Fruit fly (Drosophila melanogaster) whole organism, wandering third instar larva: ENCODE measurements around the gene beat-IIb.

Source experiments
- CG32264 ChIP-seq: fragments of 200-800 bp; sonication (Bioruptor generic); optimal IDR thresholded peaks from 2 replicates; lab custom pipeline; 2016; ENCODE audit warnings: missing biosample characterization, missing genetic modification characterization
- CG9705 ChIP-seq: fragments of 200-800 bp; sonication (Bioruptor generic); optimal IDR thresholded peaks from 2 replicates; lab custom pipeline; 2018; ENCODE audit warnings: missing biosample characterization, mild to moderate bottlenecking, missing genetic modification characterization
- CrebA ChIP-seq: fragments of 200-800 bp; sonication (Bioruptor generic); optimal IDR thresholded peaks from 2 replicates; lab custom pipeline; 2016; ENCODE audit warnings: missing biosample characterization, mild to moderate bottlenecking, missing genetic modification characterization, borderline replicate concordance
- Dfd ChIP-seq: fragments of >200 bp; optimal IDR thresholded peaks from 2 replicates; lab custom pipeline; 2017; ENCODE audit warnings: missing biosample characterization, missing genetic modification characterization
- Dif ChIP-seq: fragments of 200-275, 200-300 bp; sonication (Bioruptor generic); optimal IDR thresholded peaks from 2 replicates; lab custom pipeline; 2018; ENCODE audit warnings: missing biosample characterization, missing genetic modification characterization; ENCODE audit not compliant: partially characterized antibody
- HLH106 ChIP-seq: fragments of 200-800 bp; optimal IDR thresholded peaks from 3 replicates; lab custom pipeline; 2019; ENCODE audit warnings: missing biosample characterization, mild to moderate bottlenecking, missing genetic modification characterization, moderate library complexity
- Hnf4 ChIP-seq: fragments of 200-800 bp; sonication (Bioruptor generic); optimal IDR thresholded peaks from 2 replicates; lab custom pipeline; 2016; ENCODE audit warnings: missing biosample characterization, mild to moderate bottlenecking, missing genetic modification characterization
- Hr78 ChIP-seq: fragments of >200 bp; optimal IDR thresholded peaks from 2 replicates; lab custom pipeline; 2017; ENCODE audit warnings: missing biosample characterization, missing genetic modification characterization
- Hr83 ChIP-seq: fragments of 200-300 bp; sonication (Bioruptor generic); optimal IDR thresholded peaks from 2 replicates; lab custom pipeline; 2016; ENCODE audit warnings: missing biosample characterization, mild to moderate bottlenecking, missing genetic modification characterization, moderate library complexity; ENCODE audit not compliant: poor library complexity, severe bottlenecking
- Jra ChIP-seq: sonication (Bioruptor generic); optimal IDR thresholded peaks from 2 replicates; lab custom pipeline; 2016; ENCODE audit warnings: missing biosample characterization, missing genetic modification characterization
- Mio ChIP-seq: sonication (Bioruptor generic); optimal IDR thresholded peaks from 2 replicates; lab custom pipeline; 2016; ENCODE audit warnings: missing biosample characterization, missing genetic modification characterization
- N ChIP-seq: fragments of >200 bp; optimal IDR thresholded peaks from 2 replicates; lab custom pipeline; 2018; ENCODE audit warnings: missing biosample characterization, missing external identifiers, missing genetic modification characterization
- OdsH ChIP-seq: fragments of 200-800 bp; sonication (Bioruptor generic); optimal IDR thresholded peaks from 2 replicates; lab custom pipeline; 2016; ENCODE audit warnings: missing biosample characterization, mild to moderate bottlenecking, missing genetic modification characterization
- Rel ChIP-seq, 2 experiments: fragments of 200-800 bp; sonication (Bioruptor generic) in 1 of 2; optimal IDR thresholded peaks; 2 replicates in 1 of 2; 3 replicates in 1 of 2; lab custom pipeline; 2016 to 2019; ENCODE audit warnings: mild to moderate bottlenecking in 2 of 2, missing biosample characterization in 2 of 2, missing genetic modification characterization in 2 of 2, moderate library complexity in 1 of 2
- Sp1 ChIP-seq: fragments of 200-800 bp; sonication (Bioruptor generic); optimal IDR thresholded peaks from 3 replicates; lab custom pipeline; 2019; ENCODE audit warnings: missing biosample characterization, mild to moderate bottlenecking, missing genetic modification characterization, moderate library complexity
- Vsx2 ChIP-seq: fragments of 200-300, 225-300 bp; sonication (Bioruptor generic); optimal IDR thresholded peaks from 2 replicates; lab custom pipeline; 2018; ENCODE audit warnings: missing biosample characterization, missing genetic modification characterization; ENCODE audit not compliant: partially characterized antibody
- br ChIP-seq: fragments of 200-800 bp; sonication (Bioruptor generic); optimal IDR thresholded peaks from 2 replicates; lab custom pipeline; 2016; ENCODE audit warnings: missing biosample characterization, missing genetic modification characterization
- brk ChIP-seq: fragments of 200-800 bp; sonication (Bioruptor generic); optimal IDR thresholded peaks from 2 replicates; lab custom pipeline; 2016; ENCODE audit warnings: missing biosample characterization, mild to moderate bottlenecking, missing genetic modification characterization
- dl ChIP-seq, 2 experiments: fragments of 175-275, 200-275 bp in 1 of 2; fragments of 200-275 bp in 1 of 2; sonication (Bioruptor generic); optimal IDR thresholded peaks; lab custom pipeline; 2018; ENCODE audit warnings: mild to moderate bottlenecking in 2 of 2, missing biosample characterization in 2 of 2, missing genetic modification characterization in 2 of 2, moderate library complexity in 2 of 2; ENCODE audit not compliant: partially characterized antibody in 2 of 2, insufficient read depth in 1 of 2
- dmrt93B ChIP-seq: fragments of 200-800 bp; sonication (Bioruptor generic); optimal IDR thresholded peaks from 2 replicates; lab custom pipeline; 2018; ENCODE audit warnings: missing biosample characterization, mild to moderate bottlenecking, missing genetic modification characterization
- dsf ChIP-seq: sonication (Bioruptor generic); optimal IDR thresholded peaks from 2 replicates; lab custom pipeline; 2016; ENCODE audit warnings: missing biosample characterization, missing genetic modification characterization, borderline replicate concordance
- ey ChIP-seq: fragments of 200-800 bp; sonication (Bioruptor generic); optimal IDR thresholded peaks from 2 replicates; lab custom pipeline; 2016; ENCODE audit warnings: missing biosample characterization, missing genetic modification characterization
- foxo ChIP-seq, 2 experiments: fragments of 200-800 bp; sonication (Bioruptor generic); optimal IDR thresholded peaks; 2 replicates in 1 of 2; 3 replicates in 1 of 2; lab custom pipeline; 2016 to 2017; ENCODE audit warnings: missing biosample characterization in 2 of 2, missing genetic modification characterization in 2 of 2
- fru ChIP-seq: fragments of 200-800 bp; sonication (Bioruptor generic); optimal IDR thresholded peaks from 3 replicates; lab custom pipeline; 2016; ENCODE audit warnings: missing biosample characterization, mild to moderate bottlenecking, missing genetic modification characterization
- h ChIP-seq: fragments of 200-800 bp; sonication (Bioruptor generic); optimal IDR thresholded peaks from 3 replicates; lab custom pipeline; 2016; ENCODE audit warnings: missing biosample characterization, mild to moderate bottlenecking, missing genetic modification characterization
- jim ChIP-seq: fragments of 175-275, 200-325 bp; sonication (Bioruptor generic); optimal IDR thresholded peaks from 2 replicates; lab custom pipeline; 2016; ENCODE audit warnings: missing biosample characterization, mild to moderate bottlenecking, missing genetic modification characterization
- lola ChIP-seq: fragments of >200 bp; optimal IDR thresholded peaks from 2 replicates; lab custom pipeline; 2017; ENCODE audit warnings: missing biosample characterization, missing genetic modification characterization
- pan ChIP-seq: fragments of >200 bp; optimal IDR thresholded peaks from 2 replicates; lab custom pipeline; 2017
- psq ChIP-seq: fragments of 200-800 bp; sonication (Bioruptor generic); optimal IDR thresholded peaks from 3 replicates; lab custom pipeline; 2017; ENCODE audit warnings: missing biosample characterization, mild to moderate bottlenecking, missing genetic modification characterization, moderate library complexity
- rgr ChIP-seq: fragments of 200-800 bp; sonication (Bioruptor generic); optimal IDR thresholded peaks from 3 replicates; lab custom pipeline; 2016; ENCODE audit warnings: missing biosample characterization, mild to moderate bottlenecking, missing genetic modification characterization
- sage ChIP-seq: fragments of 200-800 bp; sonication (Bioruptor generic); optimal IDR thresholded peaks from 2 replicates; lab custom pipeline; 2016; ENCODE audit warnings: missing biosample characterization, mild to moderate bottlenecking, missing genetic modification characterization
- tai ChIP-seq: sonication (Bioruptor generic); optimal IDR thresholded peaks from 2 replicates; lab custom pipeline; 2016; ENCODE audit warnings: missing biosample characterization, missing genetic modification characterization
- woc ChIP-seq: sonication (Bioruptor generic); optimal IDR thresholded peaks from 2 replicates; lab custom pipeline; 2016; ENCODE audit warnings: missing biosample characterization, mild to moderate bottlenecking, missing genetic modification characterization

The beat-IIb gene

dm6 chr3R:17222974-17223373 lies 41.9 kb downstream of the beat-IIb start, which contains the start of gene CG31262:
Gene CG31262 (minus strand): TSS chr3R:17223074.
- TF ChIP-seq Hr83 (GFP tag; lab: Kevin White, UChicago) = no peak
- no peak for TF ChIP-seq CrebA (GFP tag; lab: Kevin White, UChicago)
- TF ChIP-seq Hr78 (GFP tag; lab: Kevin White, UChicago) = no peak

- TF ChIP-seq lola (GFP tag; lab: Kevin White, UChicago) = no peak
- TF ChIP-seq h = peak; percentile 48
- peak; percentile 36 for TF ChIP-seq psq
- TF ChIP-seq pan = no peak
- TF ChIP-seq ey (GFP tag; lab: Kevin White, UChicago) = peak; percentile 53
- no peak for TF ChIP-seq Vsx2 (GFP tag; lab: Kevin White, UChicago)
- peak in 1 of 2 experiments; percentile 49 for TF ChIP-seq foxo (GFP tag; optimal IDR thresholded peaks at IDR 0.05; lab: Kevin White, UChicago)
- TF ChIP-seq CrebA (GFP tag; lab: Kevin White, UChicago) = no peak
- TF ChIP-seq sage (GFP tag; lab: Kevin White, UChicago) = no peak
- TF ChIP-seq Mio (GFP tag; lab: Kevin White, UChicago) = no peak
- TF ChIP-seq dl (GFP tag; optimal IDR thresholded peaks at IDR 0.05; lab: Kevin White, UChicago; ENCODE audit: insufficient read depth in 1 of 2, partially characterized antibody in 2 of 2) = no peak
- peak; percentile 32 for TF ChIP-seq woc (GFP tag; lab: Kevin White, UChicago)
- peak; percentile 28 for TF ChIP-seq br (GFP tag; lab: Kevin White, UChicago)
- no peak for TF ChIP-seq Dfd (GFP tag; lab: Kevin White, UChicago)
- peak; percentile 16 for TF ChIP-seq CG32264 (GFP tag; lab: Kevin White, UChicago)
- TF ChIP-seq OdsH = peak; percentile 70
- TF ChIP-seq Dif (GFP tag; lab: Kevin White, UChicago) = no peak
- TF ChIP-seq Hnf4 (GFP tag; lab: Kevin White, UChicago) = peak; percentile 45
- peak; percentile 27 for TF ChIP-seq dmrt93B (GFP tag; lab: Kevin White, UChicago)
- peak; percentile 22 for TF ChIP-seq fru
- TF ChIP-seq CG9705 = no peak
- no peak for TF ChIP-seq Hr78 (GFP tag; lab: Kevin White, UChicago)
- no peak for TF ChIP-seq tai (GFP tag; lab: Kevin White, UChicago)
- peak; percentile 57 for TF ChIP-seq rgr (GFP tag; lab: Kevin White, UChicago)
- TF ChIP-seq Jra (GFP tag; lab: Kevin White, UChicago) = no peak
- peak; percentile 56 for TF ChIP-seq Sp1 (GFP tag; lab: Kevin White, UChicago)
- no peak for TF ChIP-seq jim (GFP tag; lab: Kevin White, UChicago)
- peak; percentile 58 for TF ChIP-seq HLH106 (tag; lab: Kevin White, UChicago)
Measured at dm6 chr3R:17219927-17220326, 44.9 kb downstream of the beat-IIb start.

- TF ChIP-seq Rel (GFP tag; optimal IDR thresholded peaks at IDR 0.05; lab: Kevin White, UChicago) = no peak
- peak; percentile 65 for TF ChIP-seq Rel (tag; optimal IDR thresholded peaks at IDR 0.05; lab: Kevin White, UChicago)
- TF ChIP-seq tai (GFP tag; lab: Kevin White, UChicago) = no peak
- peak; percentile 12 for TF ChIP-seq br (GFP tag; lab: Kevin White, UChicago)
Measured at dm6 chr3R:17209990-17210389, 54.9 kb downstream of the beat-IIb start.

dm6 chr3R:17206782-17207181 lies 58.1 kb downstream of the beat-IIb start:
- TF ChIP-seq lola (GFP tag; lab: Kevin White, UChicago) (no peak), jim (GFP tag; lab: Kevin White, UChicago) (no peak), Vsx2 (GFP tag; lab: Kevin White, UChicago) (no peak), dmrt93B (GFP tag; lab: Kevin White, UChicago) (no peak), Dfd (GFP tag; lab: Kevin White, UChicago) (no peak), brk (GFP tag; lab: Kevin White, UChicago) (no peak), N (GFP tag; lab: Kevin White, UChicago) (no peak), sage (GFP tag; lab: Kevin White, UChicago) (no peak), ey (GFP tag; lab: Kevin White, UChicago) (no peak), dsf (GFP tag; lab: Kevin White, UChicago) (no peak), CrebA (GFP tag; lab: Kevin White, UChicago) (no peak), Hr83 (GFP tag; lab: Kevin White, UChicago) (no peak), br (GFP tag; lab: Kevin White, UChicago) (no peak), dl (GFP tag; optimal IDR thresholded peaks at IDR 0.05; lab: Kevin White, UChicago; ENCODE audit: insufficient read depth in 1 of 2, partially characterized antibody in 2 of 2) (no peak), OdsH (no peak)
